Fruit fly (Drosophila melanogaster) Kc167 (cell line): ENCODE results near the gene CG9393.

Experiments used
- psq ChIP-seq: fragments of >200 bp; optimal IDR thresholded peaks from 2 replicates; lab custom pipeline; 2017; ENCODE audit warnings: missing external identifiers
- ttk ChIP-seq: sonication (Bioruptor generic); optimal IDR thresholded peaks from 2 replicates; lab custom pipeline; 2017; ENCODE audit warnings: missing external identifiers

dm6 chr3R:9550265-9551012 lies 13.0 kb downstream of the CG9393 start:
- TF ChIP-seq psq = no peak
- TF ChIP-seq ttk (lab: Kevin White, UChicago) = no peak
